Worm (Caenorhabditis elegans) whole organism, late embryonic: ENCODE data around the gene T24D3.2.

Experiments
- ceh-24 ChIP-seq: sonication (generic microtip); optimal IDR thresholded peaks from 2 replicates; lab custom pipeline; 2016; ENCODE audit warnings: mild to moderate bottlenecking, missing genetic modification characterization, missing compliant biosample characterization
- lin-11 ChIP-seq: fragments of 200-800 bp; sonication (Bioruptor generic); optimal IDR thresholded peaks from 2 replicates; lab custom pipeline; 2018; ENCODE audit warnings: mild to moderate bottlenecking, missing genetic modification characterization, missing compliant biosample characterization
- npax-4 ChIP-seq: sonication (generic microtip); optimal IDR thresholded peaks from 2 replicates; lab custom pipeline; 2016; ENCODE audit warnings: missing genetic modification characterization, missing compliant biosample characterization
- pha-4 ChIP-seq: fragments of 150-350 bp; optimal IDR thresholded peaks from 2 replicates; lab custom pipeline; 2018; ENCODE audit warnings: missing biosample characterization, missing genetic modification reagents, missing genetic modification characterization

DNA sequence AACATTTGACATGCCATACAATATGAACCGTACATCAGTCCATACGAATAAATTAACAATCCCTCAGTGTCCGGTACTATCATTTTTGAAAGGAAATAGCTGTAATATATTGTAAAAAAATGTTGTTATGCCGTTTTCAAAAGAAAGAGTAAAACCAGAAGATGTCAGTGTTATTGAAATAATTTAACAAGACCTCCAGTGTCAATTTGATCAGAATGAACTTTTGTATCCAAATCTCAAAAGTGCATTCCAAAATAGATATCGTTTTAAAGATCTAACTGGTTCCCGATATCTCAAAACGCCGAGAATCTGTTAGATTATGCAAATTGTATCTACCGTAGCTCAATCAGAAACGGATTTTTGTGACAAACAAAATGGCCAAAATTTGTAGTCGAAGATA is 36.0 kb downstream of the T24D3.2 start, which contains the start of gene odr-7:
- TF ChIP-seq npax-4 (tag; lab: Kevin White, UChicago) (no peak), ceh-24 (tag; lab: Kevin White, UChicago) (no peak), lin-11 (tag; lab: Kevin White, UChicago) (no peak), pha-4 (tag; lab: Kevin White, UChicago) (no peak)
